Worm (Caenorhabditis elegans): ENCODE results near the gene F44D12.2.

- TF ChIP-seq ztf-11 (tag; optimal IDR thresholded peaks at IDR 0.05) (no peak), eor-1 (tag; optimal IDR thresholded peaks at IDR 0.05) (no peak), nhr-76 (tag; optimal IDR thresholded peaks at IDR 0.05) (no peak), egl-27 (tag; optimal IDR thresholded peaks at IDR 0.05) (no peak), nhr-12 (tag; optimal IDR thresholded peaks at IDR 0.05) (no peak), R02D3.7 (tag; optimal IDR thresholded peaks at IDR 0.05) (no peak), nfya-1 (tag; optimal IDR thresholded peaks at IDR 0.05; ENCODE audit: insufficient read depth) (peak; percentile 67), lin-39 (tag; optimal IDR thresholded peaks at IDR 0.05) (peak; percentile 4), unc-62 (GFP tag; optimal IDR thresholded peaks at IDR 0.05) (no peak), pha-4 (tag; optimal IDR thresholded peaks at IDR 0.05) (no peak), lin-15B (tag; optimal IDR thresholded peaks at IDR 0.05) (peak; percentile 12)
These were observed 45.2 kb upstream of the F44D12.2 start, which contains the start of gene ipla-7 for ce11 chrIV:10062728-10063127.
